Worm (Caenorhabditis elegans): ENCODE data around the gene lgc-4.

lgc-4 gene

DNA sequence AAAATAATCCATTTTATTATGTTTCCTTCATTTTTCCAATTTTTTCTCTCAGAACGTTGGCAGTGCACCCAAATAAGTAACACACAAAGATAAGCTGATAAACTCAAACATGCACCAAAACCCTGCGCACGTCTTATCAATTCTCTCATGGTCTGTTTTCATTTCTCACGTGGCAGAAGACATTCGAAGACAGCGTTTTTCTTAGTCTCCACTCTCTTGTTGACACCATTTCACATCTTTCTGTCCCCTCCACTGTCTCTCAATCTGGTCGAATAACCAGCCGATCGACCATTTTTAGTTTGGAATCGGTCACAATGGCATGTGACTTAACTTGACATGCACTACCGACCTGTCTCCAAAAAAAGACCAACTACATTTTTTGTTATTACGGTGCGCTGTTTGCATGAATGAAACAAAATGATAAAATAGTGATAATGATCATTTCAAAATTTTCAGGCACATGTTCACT, 28.1 kb downstream of the lgc-4 start, which contains the start of gene C35B8.3 (continued):
- TF ChIP-seq nhr-12 (tag; optimal IDR thresholded peaks at IDR 0.05) = no peak
- TF ChIP-seq ceh-63 (GFP tag; optimal IDR thresholded peaks at IDR 0.05) = no peak

DNA sequence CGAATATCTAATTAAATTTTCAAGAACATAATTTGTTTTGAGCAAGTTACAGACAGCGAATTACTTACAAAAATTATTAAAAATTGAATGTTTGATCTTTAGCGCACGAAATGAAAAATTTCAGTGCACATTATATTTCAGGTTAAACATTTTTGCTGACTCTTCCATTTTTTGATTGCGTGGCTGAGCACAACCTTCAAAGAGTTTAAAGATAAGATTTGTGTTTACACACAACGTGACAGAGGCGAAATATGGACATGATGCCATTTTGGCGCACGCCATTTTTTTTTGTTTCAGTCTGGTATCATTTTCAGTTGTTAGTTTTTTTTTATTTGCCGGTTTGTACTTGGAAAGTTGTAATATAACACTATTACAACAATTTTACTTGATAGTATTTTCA, 29.3 kb downstream of the lgc-4 start:
- TF ChIP-seq ama-1 (optimal IDR thresholded peaks at IDR 0.05) = no peak
- no peak for TF ChIP-seq nhr-237 (tag; optimal IDR thresholded peaks at IDR 0.05)
- TF ChIP-seq elt-2 (tag; optimal IDR thresholded peaks at IDR 0.05) = peak; percentile 55
- peak in 1 of 2 experiments; percentile 29 for TF ChIP-seq lin-35 (GFP tag; optimal IDR thresholded peaks at IDR 0.05)
- no peak for TF ChIP-seq nhr-47 (tag; optimal IDR thresholded peaks at IDR 0.05)
- TF ChIP-seq nhr-76 (tag; optimal IDR thresholded peaks at IDR 0.05) = no peak
- no peak for TF ChIP-seq snpc-4 (tag; optimal IDR thresholded peaks at IDR 0.05)

DNA sequence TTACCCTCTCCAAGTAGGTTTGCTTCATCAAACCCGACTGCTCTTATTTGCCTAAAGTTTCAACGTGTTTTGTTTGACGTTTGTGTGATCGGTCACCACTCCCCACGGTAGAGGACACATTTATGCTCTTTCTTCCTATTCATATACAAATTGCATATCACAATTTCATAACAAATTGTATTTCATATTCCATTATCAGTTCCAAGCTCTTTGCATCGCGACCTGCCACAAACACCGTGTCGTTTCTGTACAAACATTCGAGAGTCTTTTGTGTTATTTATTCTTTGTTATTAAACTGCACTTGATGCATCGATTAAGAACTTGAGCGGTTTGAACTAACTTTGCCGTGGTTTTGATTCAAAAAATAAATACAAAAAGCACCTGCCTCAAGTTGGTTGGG, 31.9 kb downstream of the lgc-4 start:
- TF ChIP-seq nhr-76 (tag; optimal IDR thresholded peaks at IDR 0.05) (no peak), unc-30 (tag; optimal IDR thresholded peaks at IDR 0.05) (no peak), nhr-47 (tag; optimal IDR thresholded peaks at IDR 0.05) (no peak), nhr-90 (tag; optimal IDR thresholded peaks at IDR 0.05; ENCODE audit: poor library complexity) (peak; percentile 15), elt-3 (tag; optimal IDR thresholded peaks at IDR 0.05) (no peak), pqm-1 (tag; optimal IDR thresholded peaks at IDR 0.05) (no peak), F16B12.6 (tag; optimal IDR thresholded peaks at IDR 0.05) (no peak), elt-2 (tag; optimal IDR thresholded peaks at IDR 0.05) (peak; percentile 45), lin-35 (GFP tag; optimal IDR thresholded peaks at IDR 0.05) (peak in 1 of 2 experiments; percentile 23), lin-14 (GFP tag; optimal IDR thresholded peaks at IDR 0.05) (peak; percentile 9), lin-13 (GFP tag; optimal IDR thresholded peaks at IDR 0.05) (no peak)

DNA sequence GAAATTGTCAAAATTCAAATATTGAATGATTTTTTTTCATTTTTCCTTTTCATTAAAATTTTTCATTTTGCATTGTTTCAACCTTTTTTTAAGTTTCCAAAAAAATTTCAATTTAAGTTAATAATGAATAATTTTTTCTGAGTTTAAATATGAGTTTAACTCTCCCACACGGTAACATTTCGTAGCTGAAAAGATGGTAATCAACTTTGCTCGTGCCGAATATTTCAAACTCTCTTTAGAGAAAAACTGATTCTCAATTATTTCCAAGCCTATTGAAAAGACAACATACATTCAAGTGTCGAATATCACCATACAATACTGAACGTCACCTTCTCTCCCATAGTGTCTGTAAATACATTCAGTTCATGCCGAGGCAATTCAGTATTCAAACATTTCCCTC, 33.1 kb downstream of the lgc-4 start:
- TF ChIP-seq fkh-10 (GFP tag; optimal IDR thresholded peaks at IDR 0.05) = no peak
- TF ChIP-seq tlp-1 (tag; optimal IDR thresholded peaks at IDR 0.05) = no peak
- TF ChIP-seq fos-1 (tag; optimal IDR thresholded peaks at IDR 0.05) = no peak
- no peak for TF ChIP-seq blmp-1 (tag; optimal IDR thresholded peaks at IDR 0.05)
- TF ChIP-seq nhr-47 (tag; optimal IDR thresholded peaks at IDR 0.05) = no peak
- no peak for TF ChIP-seq dpl-1 (GFP tag; optimal IDR thresholded peaks at IDR 0.05)
- TF ChIP-seq nhr-20 (tag; optimal IDR thresholded peaks at IDR 0.05) = no peak
- no peak for TF ChIP-seq jun-1 (tag; optimal IDR thresholded peaks at IDR 0.05)
- TF ChIP-seq nhr-76 (tag; optimal IDR thresholded peaks at IDR 0.05) = no peak
- TF ChIP-seq lin-14 (GFP tag; optimal IDR thresholded peaks at IDR 0.05) = no peak
- no peak for TF ChIP-seq lin-13 (GFP tag; optimal IDR thresholded peaks at IDR 0.05)
- no peak for TF ChIP-seq ets-5 (GFP tag; IDR thresholded peaks at IDR 0.05)

DNA sequence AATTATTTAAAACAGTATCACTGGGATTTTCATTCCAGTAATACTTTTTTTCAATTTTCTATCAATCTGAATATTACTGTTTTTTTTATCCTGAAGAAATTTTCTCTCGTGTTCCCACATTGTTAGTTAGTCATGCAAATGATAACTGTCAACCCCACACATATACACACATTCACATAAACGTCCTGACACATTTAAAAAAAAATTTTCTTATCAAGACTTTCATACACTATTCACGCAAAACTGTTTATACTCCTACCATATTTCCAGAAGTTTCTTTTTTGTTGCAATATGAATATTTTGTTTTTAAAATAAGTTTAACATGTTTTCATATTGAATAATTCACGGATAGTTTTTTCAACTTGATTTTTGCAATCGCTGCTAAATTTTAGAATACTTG, 33.5 kb downstream of the lgc-4 start:
- no peak for TF ChIP-seq sptf-1 (tag; optimal IDR thresholded peaks at IDR 0.05)
- TF ChIP-seq Y116A8C.19 (tag; optimal IDR thresholded peaks at IDR 0.05; ENCODE audit: borderline replicate concordance) = no peak
- no peak for TF ChIP-seq ceh-82 (tag; optimal IDR thresholded peaks at IDR 0.05)
- no peak for TF ChIP-seq nhr-28 (tag; optimal IDR thresholded peaks at IDR 0.05)
- TF ChIP-seq unc-98 (GFP tag; IDR thresholded peaks at IDR 0.05) = no peak
- TF ChIP-seq ets-5 (GFP tag; IDR thresholded peaks at IDR 0.05) = no peak
- TF ChIP-seq unc-86 (tag; optimal IDR thresholded peaks at IDR 0.05) = no peak
- TF ChIP-seq snpc-4 (tag; optimal IDR thresholded peaks at IDR 0.05) = no peak
- no peak for TF ChIP-seq lin-39 (tag; optimal IDR thresholded peaks at IDR 0.05)
- no peak for TF ChIP-seq ceh-88 (GFP tag; IDR thresholded peaks at IDR 0.05)
- no peak for TF ChIP-seq aly-2 (tag; optimal IDR thresholded peaks at IDR 0.05)

DNA sequence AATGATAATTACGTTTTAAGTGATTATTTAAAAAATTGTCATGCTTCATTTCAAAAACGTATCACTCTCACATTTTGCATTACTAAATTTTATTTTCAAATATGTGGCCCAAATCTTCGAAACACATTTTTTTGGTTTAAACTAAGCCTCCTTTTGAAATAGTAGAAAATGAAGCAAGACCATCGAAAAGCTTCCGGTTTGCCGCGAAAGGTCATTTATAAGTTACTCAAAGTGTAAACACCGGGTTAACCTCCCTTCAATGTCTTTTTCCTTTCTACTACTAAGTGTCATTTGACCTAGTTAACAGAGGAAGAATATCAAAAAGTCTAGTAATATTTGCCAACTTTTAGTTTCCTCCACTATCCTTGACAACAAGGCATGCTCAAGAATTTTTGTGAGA, 35.3 kb downstream of the lgc-4 start:
- TF ChIP-seq C04F5.9 (tag; optimal IDR thresholded peaks at IDR 0.05) (no peak), C34B4.2 (tag; optimal IDR thresholded peaks at IDR 0.05) (no peak), blmp-1 (tag; optimal IDR thresholded peaks at IDR 0.05) (peak; percentile 8)

Data from whole organism, L1 larva.